Fruit fly (Drosophila melanogaster) Kc167 (cell line): ENCODE data around the gene cv-c.

Source experiments
- Myc ChIP-seq: fragments of >200 bp; optimal IDR thresholded peaks from 2 replicates; lab custom pipeline; 2017; ENCODE audit warnings: missing external identifiers
- h ChIP-seq: fragments of >200 bp; optimal IDR thresholded peaks from 3 replicates; lab custom pipeline; 2018; ENCODE audit warnings: missing external identifiers
- insv ChIP-seq: fragments of >200 bp; optimal IDR thresholded peaks from 3 replicates; lab custom pipeline; 2018; ENCODE audit warnings: missing external identifiers
- psq ChIP-seq: fragments of >200 bp; optimal IDR thresholded peaks from 2 replicates; lab custom pipeline; 2017; ENCODE audit warnings: missing external identifiers
- ttk ChIP-seq: sonication (Bioruptor generic); optimal IDR thresholded peaks from 2 replicates; lab custom pipeline; 2017; ENCODE audit warnings: missing external identifiers

- TF ChIP-seq psq (lab: Kevin White, UChicago), result no peak
- peak; percentile 48 for TF ChIP-seq insv
- no peak for TF ChIP-seq Myc (lab: Kevin White, UChicago)
- TF ChIP-seq h (lab: Kevin White, UChicago), result no peak
- no peak for TF ChIP-seq ttk (lab: Kevin White, UChicago)
These were observed at the start of gene cv-c for dm6 chr3R:14481569-14481968.
